Fruit fly (Drosophila melanogaster): ENCODE measurements around the gene CRAT.

Gene CRAT

DNA sequence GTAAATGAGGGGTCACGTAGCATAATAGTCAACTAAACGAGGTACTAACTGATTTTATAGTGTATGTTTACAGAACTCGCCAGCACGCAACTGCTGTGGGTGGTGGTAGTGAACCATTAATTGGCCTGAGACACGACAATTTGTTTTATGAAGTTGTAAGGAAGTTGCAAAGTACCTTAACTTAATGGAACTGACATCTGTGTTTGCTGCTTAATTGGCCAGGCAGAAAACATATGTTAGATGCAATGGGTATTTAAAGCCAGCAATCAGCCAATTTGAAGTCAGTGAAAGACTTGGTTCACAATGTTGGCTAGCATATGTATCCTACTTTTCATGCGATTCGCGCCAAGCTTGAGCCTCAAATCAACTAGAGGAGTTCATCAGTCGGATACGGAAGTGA is 34.2 kb downstream of the CRAT start, which contains the start of gene CG17917:
TSS of gene CG17917 (plus strand) at position 301 of the 400 bp plus-strand sequence.
- TF ChIP-seq net (GFP tag; optimal IDR thresholded peaks at IDR 0.05) (no peak), Eip78C (GFP tag) (no peak), Met (GFP tag; optimal IDR thresholded peaks at IDR 0.05) (no peak), vri (GFP tag; optimal IDR thresholded peaks at IDR 0.05) (no peak), CG6854 (GFP tag; optimal IDR thresholded peaks at IDR 0.05) (no peak), Blimp-1 (GFP tag; optimal IDR thresholded peaks at IDR 0.05) (no peak), Sox102F (GFP tag; optimal IDR thresholded peaks at IDR 0.05) (no peak), CG8632 (GFP tag; optimal IDR thresholded peaks at IDR 0.05) (no peak), CG6276 (GFP tag; optimal IDR thresholded peaks at IDR 0.05) (no peak), eg (GFP tag; IDR thresholded peaks at IDR 0.05) (no peak), CG6808 (GFP tag; optimal IDR thresholded peaks at IDR 0.05) (no peak), CG11902 (GFP tag; optimal IDR thresholded peaks at IDR 0.05) (no peak), fkh (GFP tag; optimal IDR thresholded peaks at IDR 0.05) (no peak), salr (GFP tag; optimal IDR thresholded peaks at IDR 0.05) (no peak), CG16779 (tag; optimal IDR thresholded peaks at IDR 0.05) (no peak), CG15336 (GFP tag; IDR thresholded peaks at IDR 0.05) (no peak), CG11294 (GFP tag; IDR thresholded peaks at IDR 0.05) (no peak)

DNA sequence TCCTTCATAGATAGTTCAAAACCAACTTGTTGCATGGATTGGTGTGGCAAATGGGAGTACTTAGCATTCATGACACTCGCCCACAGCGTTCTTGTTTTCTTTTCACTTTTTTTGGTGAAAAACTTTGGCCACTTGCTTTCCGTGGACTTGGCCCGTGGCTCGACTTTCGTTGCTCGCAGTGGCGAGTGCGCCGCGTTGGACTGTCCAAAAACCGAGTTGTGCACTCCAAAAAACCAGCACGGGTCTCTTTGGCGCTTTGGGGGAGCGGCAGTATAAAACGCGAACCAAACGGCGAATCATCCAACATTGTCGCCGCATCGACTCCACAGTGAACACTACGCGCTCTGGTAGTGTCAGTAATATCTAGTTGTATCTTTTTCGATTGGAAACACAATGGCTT is 36.0 kb downstream of the CRAT start, which contains the start of gene Osi20:
TSS of gene Osi20 (plus strand) at position 301 of the 400 bp plus-strand sequence.
- no peak for TF ChIP-seq topi (GFP tag; optimal IDR thresholded peaks at IDR 0.05)
- TF ChIP-seq Hr39 (GFP tag; optimal IDR thresholded peaks at IDR 0.05): no peak
- no peak for TF ChIP-seq cyc (GFP tag; optimal IDR thresholded peaks at IDR 0.05)
- no peak for TF ChIP-seq CG1621 (tag; optimal IDR thresholded peaks at IDR 0.05)
- no peak for TF ChIP-seq Sox102F (GFP tag; optimal IDR thresholded peaks at IDR 0.05)

DNA sequence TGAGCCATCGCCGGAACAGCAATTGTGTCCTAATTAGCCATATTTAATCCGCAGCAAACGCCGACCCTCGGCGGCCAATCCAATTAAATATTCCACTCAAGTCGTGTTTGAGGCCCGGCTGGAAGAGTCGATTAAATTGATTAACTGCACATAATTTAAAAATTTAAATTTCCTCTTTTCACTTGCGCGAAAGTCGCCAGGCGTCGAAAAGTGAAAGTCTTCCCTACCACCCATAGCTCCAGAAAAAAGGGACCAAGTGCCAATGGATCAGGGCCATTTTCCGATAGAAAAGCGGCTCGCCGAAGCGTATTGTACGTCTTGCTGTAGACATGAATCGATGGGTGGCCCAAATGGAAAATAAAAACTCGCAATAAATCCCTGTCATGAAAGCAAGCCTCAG is 38.4 kb downstream of the CRAT start:
- TF ChIP-seq vri (GFP tag; optimal IDR thresholded peaks at IDR 0.05): no peak
- TF ChIP-seq CG32006 (GFP tag; optimal IDR thresholded peaks at IDR 0.05): no peak
- no peak for TF ChIP-seq CG11902 (GFP tag; optimal IDR thresholded peaks at IDR 0.05)
- no peak for TF ChIP-seq Eip93F (GFP tag; optimal IDR thresholded peaks at IDR 0.05)
- no peak for TF ChIP-seq esn (GFP tag; optimal IDR thresholded peaks at IDR 0.05)
- no peak for TF ChIP-seq Hr4 (GFP tag; optimal IDR thresholded peaks at IDR 0.05)
- TF ChIP-seq cyc (GFP tag; optimal IDR thresholded peaks at IDR 0.05): no peak
- no peak for TF ChIP-seq CG8319 (GFP tag; optimal IDR thresholded peaks at IDR 0.05)

DNA sequence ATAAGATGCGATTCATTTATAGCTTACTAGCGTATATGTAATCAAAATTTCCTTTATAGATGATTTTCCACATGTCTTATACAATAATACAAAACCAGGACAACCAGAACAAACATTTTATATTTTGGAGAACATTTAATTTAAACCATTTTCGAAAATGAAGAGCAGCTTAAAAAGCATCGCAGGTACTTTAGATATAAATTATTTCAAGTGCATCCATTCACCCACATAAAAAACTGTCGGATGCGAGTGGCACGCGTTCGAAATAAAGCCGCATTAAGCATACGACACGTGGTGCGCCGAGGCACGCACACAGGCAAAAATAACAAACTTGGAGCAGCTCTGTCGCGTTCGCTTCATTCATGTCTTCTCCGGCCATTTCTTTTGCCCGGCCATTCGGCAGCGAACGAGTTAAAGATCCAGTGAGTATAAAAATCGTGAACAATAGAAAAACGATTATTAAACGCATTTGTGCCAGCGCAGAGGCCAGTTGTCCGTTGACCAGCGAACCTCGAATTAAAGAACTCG is 40.9 kb downstream of the CRAT start, which contains the start of gene Osi19:
TSS of gene Osi19 (plus strand) at position 457 of the 528 bp plus-strand sequence.
- no peak for TF ChIP-seq Eip75B (GFP tag; optimal IDR thresholded peaks at IDR 0.05)
- TF ChIP-seq Ets21C (GFP tag; optimal IDR thresholded peaks at IDR 0.05): no peak
- no peak for TF ChIP-seq CG8319 (GFP tag; optimal IDR thresholded peaks at IDR 0.05)
- no peak for TF ChIP-seq Eip78C (GFP tag)
- TF ChIP-seq CG4318 (GFP tag; optimal IDR thresholded peaks at IDR 0.05): no peak
- TF ChIP-seq cyc (GFP tag; optimal IDR thresholded peaks at IDR 0.05): no peak
- TF ChIP-seq Eip93F (GFP tag; optimal IDR thresholded peaks at IDR 0.05): no peak
- TF ChIP-seq CG3919 (GFP tag; optimal IDR thresholded peaks at IDR 0.05): no peak
- no peak for TF ChIP-seq net (GFP tag; optimal IDR thresholded peaks at IDR 0.05)
- no peak for TF ChIP-seq spab (GFP tag; optimal IDR thresholded peaks at IDR 0.05)
- TF ChIP-seq CG7368 (GFP tag; optimal IDR thresholded peaks at IDR 0.05): no peak
- no peak for TF ChIP-seq esn (GFP tag; optimal IDR thresholded peaks at IDR 0.05)
- TF ChIP-seq salr (GFP tag; optimal IDR thresholded peaks at IDR 0.05): no peak
- TF ChIP-seq lz (GFP tag; optimal IDR thresholded peaks at IDR 0.05): no peak
- TF ChIP-seq acj6 (GFP tag; optimal IDR thresholded peaks at IDR 0.05): no peak
- no peak for TF ChIP-seq Hr4 (GFP tag; optimal IDR thresholded peaks at IDR 0.05)
- no peak for TF ChIP-seq pdm3 (GFP tag; optimal IDR thresholded peaks at IDR 0.05)
- no peak for TF ChIP-seq CG10669 (GFP tag; optimal IDR thresholded peaks at IDR 0.05)
- TF ChIP-seq dac (GFP tag; optimal IDR thresholded peaks at IDR 0.05): no peak
- no peak for TF ChIP-seq CG10631 (GFP tag; optimal IDR thresholded peaks at IDR 0.05)

All from whole organism, prepupa.